Worm (Caenorhabditis elegans) whole organism, mixed stage, embryonic: Measurements from ENCODE around the gene B0244.16.

Experiments used
- blmp-1 ChIP-seq: fragments of 150-350 bp; optimal IDR thresholded peaks from 2 replicates; lab custom pipeline; 2014; ENCODE audit warnings: missing biosample characterization, missing genetic modification characterization
- drap-1 ChIP-seq: fragments of 200-800 bp; sonication (Bioruptor generic); optimal IDR thresholded peaks from 3 replicates; lab custom pipeline; 2018; ENCODE audit warnings: mild to moderate bottlenecking, missing genetic modification characterization, missing compliant biosample characterization
- hlh-1 ChIP-seq: fragments of 150-350 bp; optimal IDR thresholded peaks from 2 replicates; lab custom pipeline; 2014; ENCODE audit warnings: missing biosample characterization, missing genetic modification reagents, missing genetic modification characterization
- lsy-2 ChIP-seq: fragments of 150-350 bp; optimal IDR thresholded peaks from 2 replicates; lab custom pipeline; 2014; ENCODE audit warnings: missing biosample characterization, missing genetic modification characterization
- mab-5 ChIP-seq: fragments of 150-350 bp; optimal IDR thresholded peaks from 2 replicates; lab custom pipeline; 2014; ENCODE audit warnings: missing biosample characterization, missing genetic modification characterization
- mep-1 ChIP-seq: fragments of 150-350 bp; optimal IDR thresholded peaks from 2 replicates; lab custom pipeline; 2017; ENCODE audit warnings: missing biosample characterization, missing genetic modification reagents, missing genetic modification characterization, inconsistent platforms
- nhr-12 ChIP-seq: fragments of 150-350 bp; optimal IDR thresholded peaks from 2 replicates; lab custom pipeline; 2014; ENCODE audit warnings: missing biosample characterization, missing genetic modification characterization
- sem-2 ChIP-seq: fragments of 200-800 bp; sonication (Bioruptor generic); optimal IDR thresholded peaks from 2 replicates; lab custom pipeline; 2018; ENCODE audit warnings: mild to moderate bottlenecking, missing genetic modification characterization, missing compliant biosample characterization
- sptf-1 ChIP-seq: sonication (generic microtip); optimal IDR thresholded peaks from 2 replicates; lab custom pipeline; 2017; ENCODE audit warnings: mild to moderate bottlenecking, missing genetic modification characterization, moderate library complexity, missing compliant biosample characterization
- unc-39 ChIP-seq: fragments of 150-350 bp; optimal IDR thresholded peaks from 2 replicates; lab custom pipeline; 2014; ENCODE audit warnings: missing biosample characterization, missing genetic modification characterization
- unc-62 ChIP-seq: fragments of 150-350 bp; optimal IDR thresholded peaks from 2 replicates; lab custom pipeline; 2014; ENCODE audit warnings: missing biosample characterization, missing genetic modification reagents, missing genetic modification characterization
- zip-8 ChIP-seq: fragments of 150-350 bp; optimal IDR thresholded peaks from 2 replicates; lab custom pipeline; 2014; ENCODE audit warnings: missing biosample characterization, missing genetic modification characterization
- ztf-11 ChIP-seq: fragments of 150-350 bp; optimal IDR thresholded peaks from 2 replicates; lab custom pipeline; 2014; ENCODE audit warnings: missing biosample characterization, missing genetic modification characterization

DNA sequence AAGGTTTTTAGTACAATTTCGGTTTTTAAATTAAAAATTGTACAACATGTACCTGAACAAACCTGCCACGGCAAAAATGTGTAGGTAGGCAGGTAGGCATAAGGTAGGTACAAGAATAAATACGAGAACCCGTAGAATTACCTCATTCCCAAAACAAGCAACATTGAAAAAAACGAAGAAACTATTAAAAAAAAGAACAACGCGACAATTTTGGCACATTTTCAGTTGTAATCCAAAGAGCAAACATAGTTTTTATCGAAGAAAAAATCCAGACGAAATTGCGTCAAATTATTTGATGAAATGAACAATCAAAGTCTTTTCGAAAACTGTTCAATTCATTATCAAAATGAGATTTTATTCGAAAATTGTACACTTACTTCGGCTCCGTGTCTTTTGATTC, at the start of gene B0244.16:
- TF ChIP-seq nhr-12 (tag; lab: Kevin White, UChicago) = no peak
- TF ChIP-seq unc-39 (tag; lab: Kevin White, UChicago) = no peak
- no peak for TF ChIP-seq mep-1 (tag; lab: Kevin White, UChicago)
- no peak for TF ChIP-seq hlh-1 (tag; lab: Kevin White, UChicago)
- no peak for TF ChIP-seq unc-62 (GFP tag; lab: Kevin White, UChicago)
- TF ChIP-seq ztf-11 (tag; lab: Kevin White, UChicago) = no peak
- TF ChIP-seq mab-5 (tag; lab: Kevin White, UChicago) = no peak
- no peak for TF ChIP-seq drap-1 (GFP tag; lab: Kevin White, UChicago)
- TF ChIP-seq sem-2 (GFP tag; lab: Kevin White, UChicago) = no peak
- TF ChIP-seq zip-8 (tag; lab: Kevin White, UChicago) = no peak
- no peak for TF ChIP-seq blmp-1 (tag; lab: Kevin White, UChicago)
- TF ChIP-seq sptf-1 (tag; lab: Kevin White, UChicago) = no peak
- TF ChIP-seq lsy-2 (tag; lab: Kevin White, UChicago) = no peak
